Worm (Caenorhabditis elegans) whole organism, L2 larva: ENCODE results near the gene ver-1.
A peak's percentile ranks its signal among the peaks of the same experiment; 100 is the strongest.

Experiments
- C34F6.9 ChIP-seq: fragments of 150-350 bp; optimal IDR thresholded peaks from 2 replicates; lab custom pipeline; 2014; ENCODE audit warnings: missing biosample characterization, missing genetic modification characterization
- F13H6.1 ChIP-seq: sonication (generic microtip); optimal IDR thresholded peaks from 2 replicates; lab custom pipeline; 2016; ENCODE audit warnings: missing genetic modification characterization, missing compliant biosample characterization
- R02D3.7 ChIP-seq: fragments of 150-350 bp; optimal IDR thresholded peaks from 2 replicates; lab custom pipeline; 2014; ENCODE audit warnings: missing biosample characterization, missing genetic modification characterization
- ZK546.5 ChIP-seq: sonication (generic microtip); optimal IDR thresholded peaks from 2 replicates; lab custom pipeline; 2017; ENCODE audit warnings: missing biosample characterization, missing genetic modification characterization
- alr-1 ChIP-seq: fragments of 150-350 bp; optimal IDR thresholded peaks from 2 replicates; lab custom pipeline; 2014; ENCODE audit warnings: missing biosample characterization, missing genetic modification characterization
- blmp-1 ChIP-seq: sonication (generic microtip); optimal IDR thresholded peaks from 2 replicates; lab custom pipeline; 2017; ENCODE audit warnings: missing genetic modification characterization, mild to moderate bottlenecking, missing compliant biosample characterization, antibody characterized with exemption, moderate library complexity; ENCODE audit not compliant: insufficient read depth
- ceh-16 ChIP-seq: fragments of 150-350 bp; optimal IDR thresholded peaks from 2 replicates; lab custom pipeline; 2014; ENCODE audit warnings: missing biosample characterization, missing genetic modification characterization
- ceh-82 ChIP-seq: fragments of 150-350 bp; optimal IDR thresholded peaks from 2 replicates; lab custom pipeline; 2014; ENCODE audit warnings: missing biosample characterization, missing genetic modification characterization
- crh-2 ChIP-seq: sonication (generic microtip); optimal IDR thresholded peaks from 2 replicates; lab custom pipeline; 2017; ENCODE audit warnings: missing biosample characterization, missing genetic modification characterization
- dmd-4 ChIP-seq: sonication (generic microtip); optimal IDR thresholded peaks from 2 replicates; lab custom pipeline; 2017; ENCODE audit warnings: missing biosample characterization, missing genetic modification characterization
- egl-27 ChIP-seq: sonication (generic microtip); optimal IDR thresholded peaks from 3 replicates; lab custom pipeline; 2017; ENCODE audit warnings: missing biosample characterization, missing genetic modification reagents, missing genetic modification characterization
- elt-1 ChIP-seq: fragments of 150-350 bp; optimal IDR thresholded peaks from 2 replicates; lab custom pipeline; 2014; ENCODE audit warnings: missing biosample characterization, missing genetic modification characterization
- elt-3 ChIP-seq: sonication (generic microtip); optimal IDR thresholded peaks from 2 replicates; lab custom pipeline; 2017; ENCODE audit warnings: missing biosample characterization, missing genetic modification characterization
- fos-1 ChIP-seq: fragments of 150-350 bp; optimal IDR thresholded peaks from 2 replicates; lab custom pipeline; 2014; ENCODE audit warnings: missing biosample characterization, missing genetic modification characterization
- gmeb-1 ChIP-seq: fragments of 150-350 bp; optimal IDR thresholded peaks from 2 replicates; lab custom pipeline; 2014; ENCODE audit warnings: missing biosample characterization, missing genetic modification characterization
- lin-13 ChIP-seq: fragments of 150-350 bp; optimal IDR thresholded peaks from 2 replicates; lab custom pipeline; 2014; ENCODE audit warnings: missing biosample characterization, missing genetic modification reagents, missing genetic modification characterization
- mab-5 ChIP-seq: fragments of 150-350 bp; optimal IDR thresholded peaks from 2 replicates; lab custom pipeline; 2014; ENCODE audit warnings: missing biosample characterization, missing genetic modification characterization
- mbf-1 ChIP-seq: sonication (generic microtip); optimal IDR thresholded peaks from 2 replicates; lab custom pipeline; 2017; ENCODE audit warnings: missing biosample characterization, missing genetic modification characterization
- nhr-10 ChIP-seq: sonication (generic microtip); optimal IDR thresholded peaks from 2 replicates; lab custom pipeline; 2017; ENCODE audit warnings: missing biosample characterization, missing genetic modification characterization
- nhr-11 ChIP-seq: fragments of 150-350 bp; optimal IDR thresholded peaks from 2 replicates; lab custom pipeline; 2014; ENCODE audit warnings: missing biosample characterization, missing genetic modification characterization
- nhr-12 ChIP-seq: fragments of 150-350 bp; optimal IDR thresholded peaks from 2 replicates; lab custom pipeline; 2014; ENCODE audit warnings: missing biosample characterization, missing genetic modification characterization
- nhr-129 ChIP-seq: fragments of 150-350 bp; optimal IDR thresholded peaks from 2 replicates; lab custom pipeline; 2014; ENCODE audit warnings: missing biosample characterization, missing genetic modification characterization
- nhr-21 ChIP-seq: fragments of 150-350 bp; optimal IDR thresholded peaks from 2 replicates; lab custom pipeline; 2014; ENCODE audit warnings: missing biosample characterization, missing genetic modification characterization
- nhr-23 ChIP-seq: fragments of 150-350 bp; optimal IDR thresholded peaks from 2 replicates; lab custom pipeline; 2014; ENCODE audit warnings: missing biosample characterization, missing genetic modification reagents, missing genetic modification characterization
- nhr-237 ChIP-seq: fragments of 150-350 bp; optimal IDR thresholded peaks from 2 replicates; lab custom pipeline; 2014; ENCODE audit warnings: missing biosample characterization, missing genetic modification characterization
- nhr-25 ChIP-seq: fragments of 150-350 bp; sonication (generic microtip); optimal IDR thresholded peaks from 3 replicates; lab custom pipeline; 2014; ENCODE audit warnings: missing biosample characterization, missing genetic modification characterization
- nhr-77 ChIP-seq: fragments of 150-350 bp; optimal IDR thresholded peaks from 2 replicates; lab custom pipeline; 2014; ENCODE audit warnings: missing biosample characterization, missing genetic modification characterization
- peb-1 ChIP-seq: fragments of 150-350 bp; optimal IDR thresholded peaks from 2 replicates; lab custom pipeline; 2014; ENCODE audit warnings: missing biosample characterization, missing genetic modification characterization
- sem-4 ChIP-seq: fragments of 150-350 bp; optimal IDR thresholded peaks from 2 replicates; lab custom pipeline; 2014; ENCODE audit warnings: missing biosample characterization, missing genetic modification reagents, missing genetic modification characterization
- skn-1 ChIP-seq: sonication (generic microtip); optimal IDR thresholded peaks from 2 replicates; lab custom pipeline; 2017; ENCODE audit warnings: missing biosample characterization, missing genetic modification characterization
- sma-3 ChIP-seq: sonication (generic microtip); optimal IDR thresholded peaks from 2 replicates; lab custom pipeline; 2016; ENCODE audit warnings: missing genetic modification reagents, missing genetic modification characterization, missing compliant biosample characterization
- sma-9 ChIP-seq, 2 experiments: fragments of 150-350 bp in 1 of 2; sonication (generic microtip) in 1 of 2; optimal IDR thresholded peaks; 2 replicates each; lab custom pipeline; 2014 to 2016; ENCODE audit warnings: missing genetic modification characterization in 2 of 2, mild to moderate bottlenecking in 1 of 2, missing biosample characterization in 1 of 2, missing compliant biosample characterization in 1 of 2, missing genetic modification reagents in 1 of 2, moderate library complexity in 1 of 2
- snpc-4 ChIP-seq: fragments of 150-350 bp; optimal IDR thresholded peaks from 2 replicates; lab custom pipeline; 2014; ENCODE audit warnings: missing biosample characterization, missing genetic modification characterization
- unc-39 ChIP-seq: fragments of 150-350 bp; optimal IDR thresholded peaks from 2 replicates; lab custom pipeline; 2014; ENCODE audit warnings: missing biosample characterization, missing genetic modification characterization
- unc-55 ChIP-seq: fragments of 150-350 bp; sonication (generic microtip); optimal IDR thresholded peaks from 3 replicates; lab custom pipeline; 2014; ENCODE audit warnings: missing biosample characterization, missing genetic modification reagents, missing genetic modification characterization
- unc-62 ChIP-seq: fragments of 150-350 bp; optimal IDR thresholded peaks from 2 replicates; lab custom pipeline; 2014; ENCODE audit warnings: missing biosample characterization, missing genetic modification reagents, missing genetic modification characterization
- ztf-1 ChIP-seq: fragments of 200-800 bp; sonication (Bioruptor generic); conservative IDR thresholded peaks from 2 replicates; pipeline ENCODE4 v1.3.6; 2022; ENCODE audit warnings: missing genetic modification characterization, missing compliant biosample characterization
- ztf-11 ChIP-seq: sonication (generic microtip); optimal IDR thresholded peaks from 2 replicates; lab custom pipeline; 2017; ENCODE audit warnings: missing biosample characterization, missing genetic modification characterization
- ztf-4 ChIP-seq: fragments of 150-350 bp; optimal IDR thresholded peaks from 2 replicates; lab custom pipeline; 2014; ENCODE audit warnings: missing biosample characterization, missing genetic modification characterization

Gene ver-1

ce11 chrIII:154168-154567 is 2.5 kb upstream of the ver-1 start:
- peak; percentile 61 for TF ChIP-seq gmeb-1
- TF ChIP-seq unc-55 (GFP tag; lab: Kevin White, UChicago): no peak
- peak; percentile 71 for TF ChIP-seq crh-2 (tag; lab: Kevin White, UChicago)
- peak; percentile 72 for TF ChIP-seq sma-9 (GFP tag; optimal IDR thresholded peaks at IDR 0.05; lab: Kevin White, UChicago)
- no peak for TF ChIP-seq sma-9 (tag; optimal IDR thresholded peaks at IDR 0.05; lab: Kevin White, UChicago)
- peak; percentile 55 for TF ChIP-seq egl-27 (tag; lab: Kevin White, UChicago)
- peak; percentile 34 for TF ChIP-seq skn-1
- peak; percentile 17 for TF ChIP-seq sma-3 (GFP tag; lab: Kevin White, UChicago)
- no peak for TF ChIP-seq elt-3 (tag; lab: Kevin White, UChicago)
- peak; percentile 100 for TF ChIP-seq fos-1 (tag; lab: Kevin White, UChicago)

ce11 chrIII:157980-158379 is 1.4 kb downstream of the ver-1 start:
- no peak for TF ChIP-seq F13H6.1 (tag; lab: Kevin White, UChicago)
- TF ChIP-seq C34F6.9 (tag; lab: Kevin White, UChicago): no peak
- TF ChIP-seq nhr-25: no peak
- TF ChIP-seq nhr-10 (tag; lab: Kevin White, UChicago): no peak
- no peak for TF ChIP-seq sma-3 (GFP tag; lab: Kevin White, UChicago)
- no peak for TF ChIP-seq ZK546.5
- no peak for TF ChIP-seq egl-27 (tag; lab: Kevin White, UChicago)
- no peak for TF ChIP-seq ceh-16 (tag; lab: Kevin White, UChicago)
- TF ChIP-seq nhr-129 (tag; lab: Kevin White, UChicago): no peak
- TF ChIP-seq ceh-82 (tag; lab: Kevin White, UChicago): no peak

ce11 chrIII:159149-159548 is 2.5 kb downstream of the ver-1 start:
- TF ChIP-seq sem-4 (tag; lab: Kevin White, UChicago) (no peak), unc-55 (GFP tag; lab: Kevin White, UChicago) (no peak), lin-13 (GFP tag; lab: Kevin White, UChicago) (no peak), mbf-1 (no peak), nhr-10 (tag; lab: Kevin White, UChicago) (no peak), ztf-11 (tag; lab: Kevin White, UChicago) (no peak), alr-1 (tag; lab: Kevin White, UChicago) (no peak), nhr-12 (tag; lab: Kevin White, UChicago) (no peak), gmeb-1 (no peak), ceh-16 (tag; lab: Kevin White, UChicago) (no peak), elt-3 (tag; lab: Kevin White, UChicago) (no peak), sma-3 (GFP tag; lab: Kevin White, UChicago) (no peak)

ce11 chrIII:159665-160064 is 3.0 kb downstream of the ver-1 start:
- TF ChIP-seq dmd-4: no peak
- TF ChIP-seq, all 48 proteins: peak for 0

- TF ChIP-seq ztf-4: no peak
- TF ChIP-seq nhr-77 (tag; lab: Kevin White, UChicago): no peak
- no peak for TF ChIP-seq skn-1
- no peak for TF ChIP-seq gmeb-1
- no peak for TF ChIP-seq nhr-11 (tag; lab: Kevin White, UChicago)
- no peak for TF ChIP-seq dmd-4
- TF ChIP-seq R02D3.7: no peak
- TF ChIP-seq elt-1 (tag; lab: Kevin White, UChicago): no peak
- TF ChIP-seq elt-3 (tag; lab: Kevin White, UChicago): no peak
- TF ChIP-seq nhr-129 (tag; lab: Kevin White, UChicago): no peak
- TF ChIP-seq mab-5: no peak
- TF ChIP-seq sma-3 (GFP tag; lab: Kevin White, UChicago): no peak
- TF ChIP-seq blmp-1 (tag; lab: Kevin White, UChicago): no peak
- TF ChIP-seq nhr-23 (tag; lab: Kevin White, UChicago): no peak
Measured at ce11 chrIII:164775-165174, 8.2 kb downstream of the ver-1 start, which contains the start of gene F40G9.8. TSS of gene F40G9.8 (minus strand) at chrIII:164875.

DNA sequence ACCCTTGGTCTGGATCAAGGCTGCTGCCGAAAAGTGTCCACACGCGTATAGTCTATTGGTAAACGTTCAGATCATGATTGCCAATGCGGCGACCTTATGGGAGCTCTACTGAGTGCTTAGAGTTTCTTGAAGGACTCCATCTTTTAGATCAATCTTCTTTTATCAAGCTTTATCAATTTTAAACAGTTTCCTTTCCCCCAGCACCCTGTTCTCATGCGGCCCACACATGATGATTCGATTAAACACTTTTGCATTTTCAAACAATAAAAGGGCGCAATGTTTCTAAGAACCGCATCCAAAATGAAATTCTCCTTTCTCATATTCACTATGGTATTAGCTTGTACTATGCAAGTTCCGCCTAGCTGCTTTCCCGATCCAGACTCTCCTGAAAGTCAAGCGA is 8.8 kb downstream of the ver-1 start, which contains the start of gene F40G9.7:
Gene F40G9.7, plus strand, starts transcription at position 301 of the 400 bp plus-strand sequence.
- no peak for TF ChIP-seq sma-9 (GFP tag; optimal IDR thresholded peaks at IDR 0.05; lab: Kevin White, UChicago)
- no peak for TF ChIP-seq sma-9 (tag; optimal IDR thresholded peaks at IDR 0.05; lab: Kevin White, UChicago)
- no peak for TF ChIP-seq ztf-1
- TF ChIP-seq blmp-1 (tag; lab: Kevin White, UChicago): no peak
- no peak for TF ChIP-seq unc-39 (tag; lab: Kevin White, UChicago)
- TF ChIP-seq sem-4 (tag; lab: Kevin White, UChicago): no peak
- TF ChIP-seq peb-1 (tag; lab: Kevin White, UChicago): no peak
- TF ChIP-seq mbf-1: no peak
- no peak for TF ChIP-seq nhr-237 (tag; lab: Kevin White, UChicago)
- no peak for TF ChIP-seq unc-62 (GFP tag; lab: Kevin White, UChicago)
- TF ChIP-seq egl-27 (tag; lab: Kevin White, UChicago): no peak
- TF ChIP-seq C34F6.9 (tag; lab: Kevin White, UChicago): no peak
- TF ChIP-seq snpc-4: no peak
- TF ChIP-seq nhr-21 (tag; lab: Kevin White, UChicago): no peak
